2 worm cellular contexts compared by ENCODE assay signal in genomic region chrX:16056404-16056803, ce11.
A peak's percentile ranks its signal among the peaks of the same experiment; 100 is the strongest.
TF ChIP-seq lines count a peak whose summit lies in the region.

No protein-coding gene starts in this region.

TF ChIP-seq in whole organism, L1 larva, 84 proteins besides CTCF, POLR2A, EP300 and RAD21 (continued from another document):
- TF ChIP-seq dsc-1 (tag; optimal IDR thresholded peaks at IDR 0.05; lab: Kevin White, UChicago) (peak; percentile 100), C34B4.2 (tag; optimal IDR thresholded peaks at IDR 0.05; lab: Kevin White, UChicago) (no peak), unc-130 (tag; optimal IDR thresholded peaks at IDR 0.05; lab: Kevin White, UChicago) (peak; percentile 92), ceh-90 (tag; optimal IDR thresholded peaks at IDR 0.05; lab: Kevin White, UChicago) (no peak), lir-3 (tag; optimal IDR thresholded peaks at IDR 0.05; lab: Kevin White, UChicago; ENCODE audit: poor library complexity) (peak; percentile 84), snpc-4 (tag; optimal IDR thresholded peaks at IDR 0.05; lab: Kevin White, UChicago) (peak; percentile 94), hlh-17 (GFP tag; optimal IDR thresholded peaks at IDR 0.05; lab: Kevin White, UChicago; ENCODE audit: borderline replicate concordance) (no peak), lsy-2 (tag; optimal IDR thresholded peaks at IDR 0.05; lab: Kevin White, UChicago) (peak; percentile 92 to 94), jun-1 (tag; optimal IDR thresholded peaks at IDR 0.05; lab: Kevin White, UChicago) (peak; percentile 99), lin-39 (tag; optimal IDR thresholded peaks at IDR 0.05; lab: Kevin White, UChicago) (peak; percentile 98), skn-1 (tag; optimal IDR thresholded peaks at IDR 0.05; lab: Kevin White, UChicago) (peak; percentile 97), ceh-88 (GFP tag; IDR thresholded peaks at IDR 0.05; lab: Robert Waterston, UW) (peak; percentile 94), ces-1 (GFP tag; optimal IDR thresholded peaks at IDR 0.05; lab: Kevin White, UChicago) (no peak), mep-1 (tag; optimal IDR thresholded peaks at IDR 0.05; lab: Kevin White, UChicago) (peak; percentile 98), unc-98 (GFP tag; IDR thresholded peaks at IDR 0.05; lab: Robert Waterston, UW) (peak; percentile 89), swsn-7 (tag; optimal IDR thresholded peaks at IDR 0.05; lab: Kevin White, UChicago) (peak; percentile 97), fkh-10 (GFP tag; optimal IDR thresholded peaks at IDR 0.05; lab: Kevin White, UChicago) (peak; percentile 99), zip-4 (GFP tag; optimal IDR thresholded peaks at IDR 0.05; lab: Kevin White, UChicago) (peak; percentile 91), hpl-2 (GFP tag; optimal IDR thresholded peaks at IDR 0.05; lab: Kevin White, UChicago) (peak; percentile 97), sup-37 (GFP tag; optimal IDR thresholded peaks at IDR 0.05; lab: Kevin White, UChicago) (peak; percentile 84), fkh-4 (tag; optimal IDR thresholded peaks at IDR 0.05; lab: Kevin White, UChicago; ENCODE audit: borderline replicate concordance) (peak; percentile 82), unc-62 (GFP tag; optimal IDR thresholded peaks at IDR 0.05; lab: Kevin White, UChicago) (no peak), nhr-20 (tag; optimal IDR thresholded peaks at IDR 0.05; lab: Kevin White, UChicago) (peak; percentile 96), fos-1 (tag; optimal IDR thresholded peaks at IDR 0.05; lab: Kevin White, UChicago) (peak; percentile 96), nhr-76 (tag; optimal IDR thresholded peaks at IDR 0.05; lab: Kevin White, UChicago) (peak; percentile 94), nhr-11 (tag; optimal IDR thresholded peaks at IDR 0.05; lab: Kevin White, UChicago) (peak; percentile 97)

TF ChIP-seq in whole organism, young adult, 124 proteins besides CTCF, POLR2A, EP300 and RAD21 (continued from another document):
- TF ChIP-seq attf-5 (GFP tag; optimal IDR thresholded peaks at IDR 0.05; lab: Kevin White, UChicago): peak; percentile 28
- peak; percentile 26 for TF ChIP-seq rpc-1 (optimal IDR thresholded peaks at IDR 0.05; lab: Kevin White, UChicago)
- TF ChIP-seq rpc-1 (tag; optimal IDR thresholded peaks at IDR 0.05; lab: Kevin White, UChicago): no peak
- peak; percentile 77 for TF ChIP-seq nhr-27 (tag; optimal IDR thresholded peaks at IDR 0.05; lab: Kevin White, UChicago)
- TF ChIP-seq lin-40 (tag; optimal IDR thresholded peaks at IDR 0.05; lab: Kevin White, UChicago): peak; percentile 99
- peak; percentile 0 for TF ChIP-seq lsy-27 (tag; optimal IDR thresholded peaks at IDR 0.05; lab: Kevin White, UChicago; ENCODE audit: borderline replicate concordance, insufficient read depth)
- peak; percentile 97 for TF ChIP-seq atf-7 (tag; optimal IDR thresholded peaks at IDR 0.05; lab: Kevin White, UChicago)
- peak; percentile 46 to 56 for TF ChIP-seq rec-8 (tag; optimal IDR thresholded peaks at IDR 0.05; lab: Kevin White, UChicago)
- peak; percentile 98 for TF ChIP-seq nfyb-1 (GFP tag; IDR thresholded peaks at IDR 0.05; lab: Robert Waterston, UW)
- peak; percentile 95 for TF ChIP-seq ceh-27 (GFP tag; optimal IDR thresholded peaks at IDR 0.05; lab: Kevin White, UChicago)
- TF ChIP-seq hrde-1 (tag; optimal IDR thresholded peaks at IDR 0.05; lab: Kevin White, UChicago; ENCODE audit: borderline replicate concordance): no peak
- TF ChIP-seq snpc-1.1 (tag; optimal IDR thresholded peaks at IDR 0.05; lab: Kevin White, UChicago; ENCODE audit: insufficient read depth): no peak
- peak; percentile 59 to 93 for TF ChIP-seq let-607 (tag; optimal IDR thresholded peaks at IDR 0.05; lab: Kevin White, UChicago)
- TF ChIP-seq repo-1 (tag; optimal IDR thresholded peaks at IDR 0.05; lab: Kevin White, UChicago): peak; percentile 98
- TF ChIP-seq sdz-38 (tag; optimal IDR thresholded peaks at IDR 0.05; lab: Kevin White, UChicago): no peak
- TF ChIP-seq snpc-3.4 (tag; optimal IDR thresholded peaks at IDR 0.05; lab: Kevin White, UChicago): peak; percentile 21
- TF ChIP-seq cebp-1 (GFP tag; IDR thresholded peaks at IDR 0.05; lab: Robert Waterston, UW): peak; percentile 53
- peak; percentile 97 for TF ChIP-seq cebp-1 (tag; optimal IDR thresholded peaks at IDR 0.05; lab: Kevin White, UChicago)
- peak; percentile 97 for TF ChIP-seq tlf-1 (GFP tag; optimal IDR thresholded peaks at IDR 0.05; lab: Kevin White, UChicago)
